Worm (Caenorhabditis elegans): Measurements from ENCODE around the gene Y75B8A.8.

Y75B8A.8 gene

DNA sequence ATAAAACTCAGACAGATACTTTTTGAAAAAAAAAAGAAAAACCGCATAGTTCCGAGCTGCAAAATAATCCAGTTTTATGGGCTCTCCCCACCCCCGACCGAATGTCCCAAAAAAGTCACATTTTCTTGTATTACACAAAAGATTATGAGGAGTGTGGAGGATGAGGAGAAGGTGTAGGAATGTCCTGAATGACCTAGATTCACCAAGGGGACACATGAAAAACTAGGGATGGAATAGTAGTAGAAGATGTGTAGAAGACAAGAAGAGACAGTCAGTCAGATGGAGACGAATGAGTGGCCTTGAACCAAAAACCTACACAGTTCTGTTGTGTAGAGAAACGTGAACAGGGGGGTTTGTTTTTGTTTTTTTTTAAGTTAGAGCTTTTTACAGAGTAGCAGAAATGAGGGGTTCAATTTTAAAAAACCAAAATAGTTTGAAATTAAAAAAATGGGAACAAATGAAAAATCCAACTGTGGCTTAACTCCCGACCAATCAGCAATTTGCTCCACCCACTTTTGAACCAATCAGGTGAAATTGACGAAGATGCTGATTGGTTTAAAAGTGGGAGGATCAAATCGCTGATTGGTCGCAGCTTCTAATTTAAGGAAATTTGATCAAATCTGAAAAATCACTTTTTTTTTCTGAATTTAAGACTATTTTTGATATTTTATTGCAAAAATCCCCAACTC is 18.0 kb upstream of the Y75B8A.8 start:
- TF ChIP-seq W03F9.2 (tag; optimal IDR thresholded peaks at IDR 0.05): no peak
- no peak for TF ChIP-seq him-1 (tag; optimal IDR thresholded peaks at IDR 0.05)
- TF ChIP-seq dao-5 (tag; optimal IDR thresholded peaks at IDR 0.05): no peak

DNA sequence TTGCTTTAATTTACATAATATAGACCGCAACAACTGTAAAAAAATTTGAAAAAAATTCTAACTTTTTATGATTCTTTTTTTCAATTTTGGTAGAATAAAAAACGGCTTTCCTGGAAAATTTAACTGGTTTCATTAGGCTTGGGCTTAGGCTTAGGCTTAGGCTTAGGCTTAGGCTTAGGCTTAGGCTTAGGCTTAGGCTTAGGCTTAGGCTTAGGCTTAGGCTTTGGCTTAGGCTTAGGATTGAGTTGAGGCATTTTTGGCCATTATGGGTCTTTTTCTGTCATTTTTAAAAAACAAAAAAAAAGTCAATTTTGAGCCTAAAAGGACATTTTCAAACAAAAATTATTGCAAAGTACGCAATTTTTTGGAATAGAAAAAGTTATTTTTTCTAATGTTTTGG is 16.8 kb upstream of the Y75B8A.8 start:
- no peak for TF ChIP-seq dao-5 (tag; optimal IDR thresholded peaks at IDR 0.05)
- TF ChIP-seq W03F9.2 (tag; optimal IDR thresholded peaks at IDR 0.05): no peak
- no peak for TF ChIP-seq him-1 (tag; optimal IDR thresholded peaks at IDR 0.05)

DNA sequence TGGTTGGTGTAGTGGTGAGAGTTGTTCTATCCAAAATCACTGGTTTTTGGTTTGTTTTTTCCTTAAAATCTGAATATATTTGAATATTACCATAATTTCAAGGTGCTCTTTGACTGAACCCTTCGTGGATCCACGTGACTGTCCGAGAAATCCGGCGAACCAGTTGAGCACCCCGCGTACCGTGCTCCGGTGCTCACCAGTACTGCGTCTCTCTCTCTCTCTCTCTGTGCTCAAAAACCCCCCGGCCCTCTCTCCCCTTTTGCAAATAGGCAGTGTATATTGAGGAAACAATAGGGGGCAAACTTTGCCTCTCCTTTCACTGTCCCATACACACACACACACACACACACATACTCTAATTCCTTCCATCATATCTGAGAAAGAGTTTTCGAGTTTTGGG is 10.6 kb upstream of the Y75B8A.8 start:
- TF ChIP-seq W03F9.2 (tag; optimal IDR thresholded peaks at IDR 0.05) (no peak), dao-5 (tag; optimal IDR thresholded peaks at IDR 0.05) (no peak), him-1 (tag; optimal IDR thresholded peaks at IDR 0.05) (no peak)

DNA sequence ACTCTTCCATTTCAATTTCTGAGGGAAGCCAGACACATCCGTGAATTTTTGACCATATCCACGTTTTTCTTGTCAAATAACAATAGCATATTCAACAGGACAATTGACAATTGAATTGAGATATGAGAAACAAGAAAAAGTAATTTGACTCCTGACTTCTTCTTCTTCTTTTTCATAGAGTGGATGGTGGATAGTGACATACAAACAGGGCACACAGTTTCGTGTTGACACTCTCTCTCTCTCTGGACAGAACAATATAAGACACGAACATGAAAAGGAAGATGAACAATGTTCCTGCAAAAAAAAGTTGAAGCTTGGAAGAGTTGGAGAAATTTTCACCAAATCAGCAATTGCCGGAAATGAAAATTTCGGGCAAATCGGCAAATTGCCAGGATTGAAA is 9.5 kb upstream of the Y75B8A.8 start:
- TF ChIP-seq him-1 (tag; optimal IDR thresholded peaks at IDR 0.05) (no peak), W03F9.2 (tag; optimal IDR thresholded peaks at IDR 0.05) (no peak), dao-5 (tag; optimal IDR thresholded peaks at IDR 0.05) (no peak)

DNA sequence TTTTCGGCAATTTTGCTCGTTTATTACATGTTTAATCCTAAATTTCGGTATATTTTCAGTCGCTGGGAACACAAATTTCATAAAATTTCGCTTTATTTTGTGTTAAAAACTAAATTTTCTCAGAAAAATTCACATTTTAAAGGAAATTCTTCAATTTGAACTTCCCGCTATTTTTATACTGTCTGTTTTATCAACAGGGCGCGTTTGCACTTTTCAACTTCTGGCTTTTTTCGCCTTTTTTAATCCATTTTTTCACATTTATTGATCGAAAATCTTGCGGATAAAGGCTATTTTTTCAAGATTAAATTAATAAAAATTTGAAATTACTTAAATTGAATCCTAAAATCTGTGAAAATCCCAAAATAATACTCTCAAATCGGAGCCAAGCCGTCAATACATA is 8.4 kb upstream of the Y75B8A.8 start:
- no peak for TF ChIP-seq him-1 (tag; optimal IDR thresholded peaks at IDR 0.05)
- TF ChIP-seq W03F9.2 (tag; optimal IDR thresholded peaks at IDR 0.05): no peak
- TF ChIP-seq dao-5 (tag; optimal IDR thresholded peaks at IDR 0.05): no peak

DNA sequence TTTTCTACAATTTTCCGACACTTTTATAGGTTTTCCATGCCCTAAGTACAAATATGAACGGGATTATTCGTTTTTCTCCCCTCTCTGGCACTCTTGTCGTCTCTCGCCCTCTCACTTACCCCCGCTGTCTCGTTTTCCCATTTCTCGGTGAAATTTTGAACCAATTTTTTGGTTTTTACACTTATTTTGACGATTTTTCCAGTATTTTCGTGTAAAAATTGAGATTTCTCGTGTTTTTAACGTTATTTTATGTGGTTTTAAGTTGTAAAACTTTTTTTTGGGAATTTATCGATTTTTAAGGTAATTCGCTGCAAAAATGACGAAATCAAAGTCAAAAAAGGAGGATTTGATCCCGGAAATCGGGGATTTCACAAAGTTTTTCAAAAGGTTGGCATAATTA is 8.0 kb upstream of the Y75B8A.8 start, which contains the start of gene Y75B8A.7:
Gene Y75B8A.7 (plus strand): TSS at position 301 of the 400 bp plus-strand sequence.
- TF ChIP-seq W03F9.2 (tag; optimal IDR thresholded peaks at IDR 0.05): no peak
- no peak for TF ChIP-seq him-1 (tag; optimal IDR thresholded peaks at IDR 0.05)
- TF ChIP-seq dao-5 (tag; optimal IDR thresholded peaks at IDR 0.05): no peak

DNA sequence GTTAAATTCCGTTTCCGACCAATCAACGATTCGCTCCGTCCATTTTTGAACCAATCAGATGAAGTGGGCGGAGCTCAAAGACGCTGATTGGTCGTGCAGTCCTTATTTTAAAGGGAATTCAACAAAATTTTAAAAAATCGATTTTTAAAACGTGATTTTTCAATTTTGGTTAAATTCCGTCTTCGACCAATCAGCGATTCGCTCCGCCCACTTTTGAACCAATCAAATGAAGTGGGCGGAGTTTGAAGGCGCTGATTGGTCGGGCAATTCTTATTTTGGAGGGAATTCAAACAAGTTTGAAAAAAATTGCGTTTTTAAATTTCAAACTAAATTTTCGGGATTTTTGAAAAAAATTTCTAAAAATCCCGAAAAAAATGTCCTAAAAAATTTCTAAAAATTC is 7.0 kb upstream of the Y75B8A.8 start:
- no peak for TF ChIP-seq him-1 (tag; optimal IDR thresholded peaks at IDR 0.05)
- no peak for TF ChIP-seq dao-5 (tag; optimal IDR thresholded peaks at IDR 0.05)
- no peak for TF ChIP-seq W03F9.2 (tag; optimal IDR thresholded peaks at IDR 0.05)

DNA sequence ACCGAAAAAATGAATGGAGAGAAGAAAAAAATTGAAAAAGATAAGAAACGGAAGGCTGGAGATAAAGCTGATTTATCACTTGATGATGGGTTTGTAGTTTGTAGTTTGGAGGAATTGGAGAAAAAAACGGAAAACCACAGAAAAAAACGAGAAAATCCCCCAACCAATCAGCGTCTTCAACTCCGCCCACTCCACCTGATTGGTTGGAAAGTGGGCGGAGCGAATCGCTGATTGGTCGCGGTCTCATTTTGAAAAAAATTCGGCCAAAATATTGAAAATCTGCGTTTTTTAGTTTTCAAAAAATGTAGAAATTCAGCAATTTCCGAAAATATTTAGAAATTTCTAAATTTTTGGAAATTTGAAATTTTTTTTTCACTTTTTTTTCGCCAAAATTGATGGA is 4.8 kb upstream of the Y75B8A.8 start:
- TF ChIP-seq dao-5 (tag; optimal IDR thresholded peaks at IDR 0.05): no peak
- TF ChIP-seq W03F9.2 (tag; optimal IDR thresholded peaks at IDR 0.05): no peak
- TF ChIP-seq him-1 (tag; optimal IDR thresholded peaks at IDR 0.05): no peak

DNA sequence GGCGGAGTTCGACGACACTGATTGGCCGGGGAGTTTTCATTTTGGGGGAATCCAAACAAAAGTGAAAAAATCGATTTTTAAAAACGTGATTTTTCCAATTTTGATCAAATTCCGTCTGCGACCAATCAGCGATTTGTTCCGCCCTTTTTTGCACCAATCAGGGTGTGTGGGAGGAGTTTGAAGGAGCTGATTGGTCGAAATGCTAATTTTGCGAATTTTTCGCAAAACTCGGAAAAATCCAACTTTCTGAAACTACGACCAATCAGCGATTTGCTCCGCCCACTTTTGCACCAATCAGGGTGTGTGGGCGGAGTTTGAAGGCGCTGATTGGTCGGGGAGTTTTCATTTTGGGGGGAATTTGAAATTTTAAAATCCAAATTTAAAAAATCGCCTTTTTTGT is 4.0 kb upstream of the Y75B8A.8 start:
- TF ChIP-seq him-1 (tag; optimal IDR thresholded peaks at IDR 0.05) (no peak), dao-5 (tag; optimal IDR thresholded peaks at IDR 0.05) (no peak), W03F9.2 (tag; optimal IDR thresholded peaks at IDR 0.05) (no peak)

DNA sequence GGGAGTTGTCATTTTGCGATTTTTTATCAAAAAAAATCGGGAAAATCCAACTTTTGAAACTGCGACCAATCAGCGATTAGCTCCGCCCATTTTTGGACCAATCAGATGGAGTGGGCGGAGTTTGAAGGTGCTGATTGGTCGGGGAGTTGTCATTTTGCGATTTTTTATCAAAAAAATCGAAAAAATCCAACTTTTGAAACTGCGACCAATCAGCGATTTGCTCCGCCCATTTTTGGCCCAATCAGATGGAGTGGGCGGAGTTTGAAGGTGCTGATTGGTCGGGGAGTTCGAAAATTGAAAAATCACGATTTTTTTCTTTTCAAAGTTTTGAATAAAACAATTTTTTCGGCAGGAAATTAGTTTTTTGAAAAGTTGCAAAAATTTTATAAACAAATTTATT is 3.0 kb upstream of the Y75B8A.8 start:
- no peak for TF ChIP-seq dao-5 (tag; optimal IDR thresholded peaks at IDR 0.05)
- TF ChIP-seq W03F9.2 (tag; optimal IDR thresholded peaks at IDR 0.05): no peak
- TF ChIP-seq him-1 (tag; optimal IDR thresholded peaks at IDR 0.05): no peak

DNA sequence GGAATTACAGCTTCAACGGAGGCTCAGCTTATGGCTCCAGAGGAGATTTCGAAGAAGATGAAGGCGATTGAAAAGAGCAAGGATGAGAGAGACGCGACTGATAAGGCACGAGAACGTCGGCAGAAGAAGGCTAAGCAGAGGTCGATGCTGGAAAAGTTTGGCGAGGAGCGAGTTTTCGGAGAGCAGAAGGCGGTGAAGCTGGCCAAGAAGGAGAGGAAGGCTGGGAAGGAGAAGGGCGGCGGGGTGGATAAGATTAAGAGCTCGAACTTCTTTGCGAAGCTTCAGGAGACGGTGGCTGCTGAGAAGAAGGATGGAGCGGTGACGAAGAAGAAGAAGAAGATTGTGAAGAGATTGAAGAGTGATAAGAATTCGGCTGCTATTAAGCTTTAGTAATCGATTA is 1.4 kb upstream of the Y75B8A.8 start:
- TF ChIP-seq him-1 (tag; optimal IDR thresholded peaks at IDR 0.05) (no peak), dao-5 (tag; optimal IDR thresholded peaks at IDR 0.05) (no peak), W03F9.2 (tag; optimal IDR thresholded peaks at IDR 0.05) (no peak)

DNA sequence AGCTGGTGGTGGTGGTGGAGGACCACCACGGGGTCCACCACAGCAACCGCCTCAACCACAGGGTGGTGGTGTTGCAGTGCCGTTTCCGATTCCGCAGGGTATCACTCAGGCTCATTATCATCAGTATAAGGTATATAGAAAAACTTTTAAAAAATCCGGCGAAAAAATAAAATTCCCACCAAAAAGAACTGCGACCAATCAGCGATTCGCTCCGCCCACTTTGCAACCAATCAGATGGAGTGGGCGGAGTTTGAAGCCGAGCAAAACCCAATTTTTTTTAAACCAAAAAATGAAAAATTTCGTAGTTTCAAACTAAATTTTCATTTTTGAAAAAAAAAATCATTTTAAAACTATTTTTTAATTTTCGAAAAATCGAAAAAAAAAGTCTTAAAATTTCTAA is 371 bp downstream of the Y75B8A.8 start:
- TF ChIP-seq dao-5 (tag; optimal IDR thresholded peaks at IDR 0.05) (no peak), W03F9.2 (tag; optimal IDR thresholded peaks at IDR 0.05) (no peak), him-1 (tag; optimal IDR thresholded peaks at IDR 0.05) (no peak)

DNA sequence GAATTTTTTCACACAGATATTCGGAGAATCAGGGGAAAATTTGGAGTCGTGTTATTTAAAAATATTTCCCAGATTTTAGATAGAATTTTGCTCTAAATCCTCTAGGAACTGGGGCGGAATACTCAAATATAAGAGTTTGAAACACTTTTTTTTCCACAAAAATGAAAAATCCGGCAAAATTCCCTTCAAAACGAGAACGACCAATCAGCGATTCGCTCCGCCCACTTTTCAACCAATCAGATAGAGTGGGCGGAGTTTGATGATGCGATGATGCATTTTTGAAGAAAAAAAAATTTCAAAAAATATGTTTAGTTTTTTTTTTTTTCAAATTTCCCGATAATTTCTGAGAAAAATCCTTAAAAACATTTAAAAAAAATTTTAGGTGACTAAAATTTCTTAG is 3.9 kb downstream of the Y75B8A.8 start:
- no peak for TF ChIP-seq W03F9.2 (tag; optimal IDR thresholded peaks at IDR 0.05)
- TF ChIP-seq dao-5 (tag; optimal IDR thresholded peaks at IDR 0.05): no peak
- TF ChIP-seq him-1 (tag; optimal IDR thresholded peaks at IDR 0.05): no peak

DNA sequence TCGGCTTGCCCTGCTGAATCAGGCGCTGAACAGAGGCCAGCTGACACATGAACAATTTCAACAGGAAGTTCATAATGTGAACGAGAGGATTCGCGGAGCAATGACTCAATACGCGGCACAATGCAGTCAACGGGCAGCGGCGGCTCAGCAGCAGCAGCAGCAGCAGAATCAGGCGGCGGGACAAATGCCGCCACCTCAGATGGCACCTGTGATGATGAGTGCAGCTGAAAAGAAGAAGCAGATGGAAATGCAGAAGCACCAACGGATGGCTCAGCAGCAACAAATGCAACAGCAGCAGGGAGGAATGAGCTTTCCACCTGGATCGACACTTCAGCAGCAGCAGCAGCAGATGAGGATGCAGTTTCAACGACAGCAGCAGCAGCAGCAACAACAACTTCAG is 4.7 kb downstream of the Y75B8A.8 start:
- TF ChIP-seq W03F9.2 (tag; optimal IDR thresholded peaks at IDR 0.05) (no peak), dao-5 (tag; optimal IDR thresholded peaks at IDR 0.05) (no peak), him-1 (tag; optimal IDR thresholded peaks at IDR 0.05) (no peak)

DNA sequence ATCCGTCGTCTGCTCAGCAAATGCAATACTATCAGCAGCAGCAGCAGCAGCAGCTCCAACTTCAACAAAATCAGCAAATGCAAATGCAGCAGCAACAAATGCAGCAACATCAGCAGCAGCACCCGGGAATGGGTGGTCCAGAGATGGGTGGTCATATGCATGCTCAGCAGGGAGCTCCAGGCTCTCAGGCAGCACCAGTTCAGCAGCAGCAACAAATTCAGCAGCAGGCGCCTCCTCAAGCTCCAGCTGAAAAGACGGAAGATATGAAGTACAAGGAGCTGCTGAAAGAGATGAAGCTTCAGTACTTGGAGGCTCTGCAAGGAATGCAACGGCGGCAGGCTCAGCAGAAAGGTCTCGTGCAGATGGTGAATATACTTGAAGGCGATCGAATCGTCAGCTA is 6.5 kb downstream of the Y75B8A.8 start:
- TF ChIP-seq W03F9.2 (tag; optimal IDR thresholded peaks at IDR 0.05) (no peak), dao-5 (tag; optimal IDR thresholded peaks at IDR 0.05) (no peak)
